Worm (Caenorhabditis elegans) whole organism, L3 larva: Measurements from ENCODE around the gene T13C5.2.

Source experiments
- R02D3.7 ChIP-seq: fragments of 150-350 bp; optimal IDR thresholded peaks from 2 replicates; lab custom pipeline; 2014; ENCODE audit warnings: missing biosample characterization, missing genetic modification characterization
- ZK546.5 ChIP-seq: sonication (generic microtip); optimal IDR thresholded peaks from 2 replicates; lab custom pipeline; 2017; ENCODE audit warnings: missing biosample characterization, missing genetic modification characterization
- aly-2 ChIP-seq: fragments of 150-350 bp; optimal IDR thresholded peaks from 2 replicates; lab custom pipeline; 2014; ENCODE audit warnings: missing biosample characterization, missing genetic modification characterization
- ama-1 ChIP-seq: fragments of 150-350 bp; optimal IDR thresholded peaks from 2 replicates; lab custom pipeline; 2018
- ceh-16 ChIP-seq: sonication (generic microtip); optimal IDR thresholded peaks from 2 replicates; lab custom pipeline; 2017; ENCODE audit warnings: missing biosample characterization, missing genetic modification characterization
- ceh-28 ChIP-seq: fragments of 150-350 bp; optimal IDR thresholded peaks from 2 replicates; lab custom pipeline; 2014; ENCODE audit warnings: missing biosample characterization, missing genetic modification reagents, missing genetic modification characterization
- ceh-82 ChIP-seq: fragments of 150-350 bp; optimal IDR thresholded peaks from 2 replicates; lab custom pipeline; 2014; ENCODE audit warnings: missing biosample characterization, missing genetic modification characterization
- ceh-9 ChIP-seq: sonication (generic microtip); optimal IDR thresholded peaks from 2 replicates; lab custom pipeline; 2018; ENCODE audit warnings: missing biosample characterization, missing genetic modification characterization
- daf-12 ChIP-seq: fragments of 150-350 bp; optimal IDR thresholded peaks from 2 replicates; lab custom pipeline; 2014; ENCODE audit warnings: missing biosample characterization, missing genetic modification reagents, missing genetic modification characterization
- egl-27 ChIP-seq: sonication (generic microtip); optimal IDR thresholded peaks from 4 replicates; lab custom pipeline; 2017; ENCODE audit warnings: missing biosample characterization, missing genetic modification reagents, missing genetic modification characterization
- egl-5 ChIP-seq: fragments of 150-350 bp; optimal IDR thresholded peaks from 2 replicates; lab custom pipeline; 2017; ENCODE audit warnings: missing biosample characterization, missing genetic modification reagents, missing genetic modification characterization, inconsistent platforms
- elt-1 ChIP-seq: fragments of 150-350 bp; optimal IDR thresholded peaks from 2 replicates; lab custom pipeline; 2014; ENCODE audit warnings: missing biosample characterization, missing genetic modification characterization
- elt-2 ChIP-seq: sonication (generic microtip); optimal IDR thresholded peaks from 2 replicates; lab custom pipeline; 2016; ENCODE audit warnings: missing genetic modification reagents, mild to moderate bottlenecking, missing genetic modification characterization, missing compliant biosample characterization
- elt-3 ChIP-seq, 3 experiments: fragments of 150-350 bp in 1 of 3; sonication (generic microtip) in 2 of 3; optimal IDR thresholded peaks; 2 replicates in 2 of 3; 4 replicates in 1 of 3; lab custom pipeline; 2014 to 2017; ENCODE audit warnings: missing biosample characterization in 3 of 3, missing genetic modification characterization in 3 of 3
- eor-1 ChIP-seq, 2 experiments: fragments of 150-350 bp; optimal IDR thresholded peaks; 2 replicates each; lab custom pipeline; 2014 to 2018; ENCODE audit warnings: missing biosample characterization in 2 of 2, missing genetic modification characterization in 2 of 2
- fkh-10 ChIP-seq: sonication (generic microtip); optimal IDR thresholded peaks from 2 replicates; lab custom pipeline; 2017; ENCODE audit warnings: missing biosample characterization, missing genetic modification reagents, missing genetic modification characterization
- fkh-2 ChIP-seq: fragments of 150-350 bp; optimal IDR thresholded peaks from 2 replicates; lab custom pipeline; 2014; ENCODE audit warnings: missing biosample characterization, missing genetic modification reagents, missing genetic modification characterization
- fos-1 ChIP-seq: fragments of 150-350 bp; optimal IDR thresholded peaks from 2 replicates; lab custom pipeline; 2014; ENCODE audit warnings: missing biosample characterization, missing genetic modification characterization
- hmg-11 ChIP-seq: sonication (generic microtip); optimal IDR thresholded peaks from 2 replicates; lab custom pipeline; 2016; ENCODE audit warnings: missing genetic modification characterization, missing compliant biosample characterization
- jun-1 ChIP-seq: fragments of 150-350 bp; optimal IDR thresholded peaks from 2 replicates; lab custom pipeline; 2014; ENCODE audit warnings: missing biosample characterization, missing genetic modification reagents, missing genetic modification characterization
- lin-15B ChIP-seq: fragments of 150-350 bp; optimal IDR thresholded peaks from 2 replicates; lab custom pipeline; 2014; ENCODE audit warnings: missing biosample characterization, missing genetic modification characterization
- lin-39 ChIP-seq: fragments of 150-350 bp; optimal IDR thresholded peaks from 2 replicates; lab custom pipeline; 2018; ENCODE audit warnings: missing biosample characterization, missing genetic modification reagents, missing genetic modification characterization
- lsy-12 ChIP-seq: sonication (generic microtip); optimal IDR thresholded peaks from 2 replicates; lab custom pipeline; 2016; ENCODE audit warnings: mild to moderate bottlenecking, missing genetic modification characterization, missing compliant biosample characterization
- mdl-1 ChIP-seq: fragments of 150-350 bp; optimal IDR thresholded peaks from 2 replicates; lab custom pipeline; 2014; ENCODE audit warnings: missing biosample characterization, missing genetic modification characterization
- mml-1 ChIP-seq: fragments of 150-350 bp; sonication (generic microtip); optimal IDR thresholded peaks from 3 replicates; lab custom pipeline; 2014; ENCODE audit warnings: missing biosample characterization, missing genetic modification characterization
- nfya-1 ChIP-seq: sonication (generic microtip); optimal IDR thresholded peaks from 2 replicates; lab custom pipeline; 2017; ENCODE audit warnings: missing genetic modification characterization, mild to moderate bottlenecking, missing compliant biosample characterization, antibody characterized with exemption, moderate library complexity; ENCODE audit not compliant: insufficient read depth
- nhr-11 ChIP-seq: fragments of 150-350 bp; optimal IDR thresholded peaks from 2 replicates; lab custom pipeline; 2014; ENCODE audit warnings: missing biosample characterization, missing genetic modification characterization
- nhr-12 ChIP-seq: fragments of 150-350 bp; optimal IDR thresholded peaks from 2 replicates; lab custom pipeline; 2014; ENCODE audit warnings: missing biosample characterization, missing genetic modification characterization
- nhr-23 ChIP-seq: fragments of 150-350 bp; optimal IDR thresholded peaks from 2 replicates; lab custom pipeline; 2014; ENCODE audit warnings: missing biosample characterization, missing genetic modification reagents, missing genetic modification characterization
- nhr-25 ChIP-seq: sonication (generic microtip); optimal IDR thresholded peaks from 2 replicates; lab custom pipeline; 2017; ENCODE audit warnings: missing biosample characterization, missing genetic modification characterization
- nhr-28 ChIP-seq: fragments of 150-350 bp; optimal IDR thresholded peaks from 2 replicates; lab custom pipeline; 2014; ENCODE audit warnings: missing biosample characterization, missing genetic modification characterization
- nhr-43 ChIP-seq: sonication (generic microtip); optimal IDR thresholded peaks from 2 replicates; lab custom pipeline; 2016; ENCODE audit warnings: mild to moderate bottlenecking, missing genetic modification characterization, missing compliant biosample characterization; ENCODE audit not compliant: poor library complexity, severe bottlenecking
- nhr-67 ChIP-seq: fragments of 150-350 bp; optimal IDR thresholded peaks from 2 replicates; lab custom pipeline; 2014; ENCODE audit warnings: missing biosample characterization, missing genetic modification characterization
- nhr-76 ChIP-seq: fragments of 150-350 bp; sonication (generic microtip); optimal IDR thresholded peaks from 5 replicates; lab custom pipeline; 2014; ENCODE audit warnings: missing biosample characterization, missing genetic modification characterization
- nhr-77 ChIP-seq: fragments of 150-350 bp; optimal IDR thresholded peaks from 2 replicates; lab custom pipeline; 2014; ENCODE audit warnings: missing biosample characterization, missing genetic modification characterization
- pha-4 ChIP-seq: fragments of 150-350 bp; optimal IDR thresholded peaks from 2 replicates; lab custom pipeline; 2014; ENCODE audit warnings: missing biosample characterization, missing genetic modification reagents, missing genetic modification characterization
- pqm-1 ChIP-seq: fragments of 150-350 bp; optimal IDR thresholded peaks from 2 replicates; lab custom pipeline; 2017; ENCODE audit warnings: missing biosample characterization, missing genetic modification characterization, inconsistent platforms
- sea-2 ChIP-seq: fragments of 150-350 bp; sonication (generic microtip); optimal IDR thresholded peaks from 4 replicates; lab custom pipeline; 2014; ENCODE audit warnings: missing biosample characterization, missing genetic modification reagents, missing genetic modification characterization
- skn-1 ChIP-seq: fragments of 150-350 bp; optimal IDR thresholded peaks from 2 replicates; lab custom pipeline; 2014; ENCODE audit warnings: missing biosample characterization, missing genetic modification characterization
- snpc-4 ChIP-seq: fragments of 150-350 bp; optimal IDR thresholded peaks from 2 replicates; lab custom pipeline; 2014; ENCODE audit warnings: missing biosample characterization, missing genetic modification characterization
- tbx-2 ChIP-seq: sonication (generic microtip); optimal IDR thresholded peaks from 2 replicates; lab custom pipeline; 2016; ENCODE audit warnings: mild to moderate bottlenecking, missing genetic modification characterization, missing compliant biosample characterization
- unc-39 ChIP-seq: sonication (generic microtip); optimal IDR thresholded peaks from 4 replicates; lab custom pipeline; 2017; ENCODE audit warnings: missing biosample characterization, missing genetic modification characterization
- unc-62 ChIP-seq: fragments of 150-350 bp; sonication (generic microtip); optimal IDR thresholded peaks from 4 replicates; lab custom pipeline; 2014; ENCODE audit warnings: missing biosample characterization, missing genetic modification reagents, missing genetic modification characterization
- zag-1 ChIP-seq: fragments of 150-350 bp; optimal IDR thresholded peaks from 2 replicates; lab custom pipeline; 2014; ENCODE audit warnings: missing biosample characterization, missing genetic modification characterization
- ztf-11 ChIP-seq: fragments of 150-350 bp; optimal IDR thresholded peaks from 2 replicates; lab custom pipeline; 2014; ENCODE audit warnings: missing biosample characterization, missing genetic modification characterization
- ztf-4 ChIP-seq: fragments of 150-350 bp; optimal IDR thresholded peaks from 2 replicates; lab custom pipeline; 2014; ENCODE audit warnings: missing biosample characterization, missing genetic modification characterization

T13C5.2 gene

ce11 chrX:6206305-6206704, 21.5 kb downstream of the T13C5.2 start, which contains the start of gene mtp-18:
Gene mtp-18 (minus strand): TSS chrX:6206405.
- TF ChIP-seq ceh-28 (no peak), ztf-4 (tag; lab: Kevin White, UChicago) (no peak), nhr-28 (tag; lab: Kevin White, UChicago) (no peak), nhr-12 (no peak), ama-1 (lab: Kevin White, UChicago) (no peak), unc-39 (tag; lab: Kevin White, UChicago) (no peak), lsy-12 (tag; lab: Kevin White, UChicago) (no peak), snpc-4 (no peak), pqm-1 (tag; lab: Kevin White, UChicago) (no peak), nfya-1 (tag; lab: Kevin White, UChicago) (no peak), tbx-2 (tag; lab: Kevin White, UChicago) (no peak), pha-4 (tag; lab: Kevin White, UChicago) (no peak), nhr-11 (tag; lab: Kevin White, UChicago) (no peak), daf-12 (no peak), elt-3 (tag; optimal IDR thresholded peaks at IDR 0.05; lab: Kevin White, UChicago) (no peak), nhr-76 (tag; lab: Kevin White, UChicago) (no peak), zag-1 (tag; lab: Kevin White, UChicago) (no peak), fkh-2 (no peak), mdl-1 (tag; lab: Kevin White, UChicago) (no peak)

- peak; percentile 94 for TF ChIP-seq lin-39 (tag; lab: Kevin White, UChicago)
- TF ChIP-seq unc-62: peak; percentile 34
- peak; percentile 24 for TF ChIP-seq nhr-77 (tag; lab: Kevin White, UChicago)
- TF ChIP-seq elt-3 (tag; optimal IDR thresholded peaks at IDR 0.05; lab: Kevin White, UChicago): peak in 2 of 3 experiments; percentile 18 to 88
- peak; percentile 70 for TF ChIP-seq ceh-28
- TF ChIP-seq ztf-4 (tag; lab: Kevin White, UChicago): peak; percentile 81
- peak; percentile 40 for TF ChIP-seq R02D3.7 (tag; lab: Kevin White, UChicago)
- TF ChIP-seq ceh-9 (tag; lab: Kevin White, UChicago): no peak
- no peak for TF ChIP-seq mdl-1 (tag; lab: Kevin White, UChicago)
- TF ChIP-seq pqm-1 (tag; lab: Kevin White, UChicago): peak; percentile 39
- TF ChIP-seq ZK546.5 (tag; lab: Kevin White, UChicago): no peak
- TF ChIP-seq nhr-76 (tag; lab: Kevin White, UChicago): peak; percentile 39
- TF ChIP-seq nhr-23 (tag; lab: Kevin White, UChicago): peak; percentile 73
- TF ChIP-seq sea-2 (GFP tag; lab: Kevin White, UChicago): peak; percentile 35
- TF ChIP-seq unc-39 (tag; lab: Kevin White, UChicago): peak; percentile 6
- TF ChIP-seq fkh-10 (GFP tag; lab: Kevin White, UChicago): peak; percentile 20
- TF ChIP-seq zag-1 (tag; lab: Kevin White, UChicago): peak; percentile 3
- peak; percentile 87 for TF ChIP-seq pha-4 (tag; lab: Kevin White, UChicago)
- peak; percentile 28 for TF ChIP-seq fkh-2
- peak; percentile 52 for TF ChIP-seq fos-1 (tag; lab: Kevin White, UChicago)
- no peak for TF ChIP-seq mml-1 (tag; lab: Kevin White, UChicago)
- TF ChIP-seq hmg-11 (tag; lab: Kevin White, UChicago): peak; percentile 99
- peak; percentile 81 for TF ChIP-seq jun-1 (tag; lab: Kevin White, UChicago)
- peak; percentile 69 for TF ChIP-seq ceh-16 (tag; lab: Kevin White, UChicago)
- TF ChIP-seq ceh-82 (tag; lab: Kevin White, UChicago): peak; percentile 64
- TF ChIP-seq nhr-43 (tag; lab: Kevin White, UChicago): peak; percentile 95
- TF ChIP-seq egl-5 (tag; lab: Kevin White, UChicago): peak; percentile 95
- TF ChIP-seq ztf-11 (tag; lab: Kevin White, UChicago): no peak
- TF ChIP-seq elt-2: peak; percentile 74
- TF ChIP-seq daf-12: no peak
- TF ChIP-seq lin-15B (tag; lab: Kevin White, UChicago): peak; percentile 60
- TF ChIP-seq lsy-12 (tag; lab: Kevin White, UChicago): peak; percentile 93
- TF ChIP-seq nfya-1 (tag; lab: Kevin White, UChicago): peak; percentile 89
- peak; percentile 88 for TF ChIP-seq nhr-25 (tag; lab: Kevin White, UChicago)
- no peak for TF ChIP-seq elt-1 (tag; lab: Kevin White, UChicago)
- TF ChIP-seq nhr-11 (tag; lab: Kevin White, UChicago): peak; percentile 11
- TF ChIP-seq nhr-67: no peak
- TF ChIP-seq eor-1 (tag; optimal IDR thresholded peaks at IDR 0.05; lab: Kevin White, UChicago): no peak
- peak; percentile 68 for TF ChIP-seq snpc-4
- TF ChIP-seq skn-1: peak; percentile 91
- no peak for TF ChIP-seq nhr-12
- TF ChIP-seq tbx-2 (tag; lab: Kevin White, UChicago): peak; percentile 85
- peak; percentile 48 for TF ChIP-seq aly-2
- TF ChIP-seq egl-27 (tag; lab: Kevin White, UChicago): peak; percentile 70
Measured at ce11 chrX:6207687-6208088, 22.9 kb downstream of the T13C5.2 start, which contains the start of gene T13C5.6. Gene T13C5.6 (minus strand): TSS chrX:6207687.
